Fruit fly (Drosophila melanogaster): ENCODE measurements around the gene CG14106.

DNA sequence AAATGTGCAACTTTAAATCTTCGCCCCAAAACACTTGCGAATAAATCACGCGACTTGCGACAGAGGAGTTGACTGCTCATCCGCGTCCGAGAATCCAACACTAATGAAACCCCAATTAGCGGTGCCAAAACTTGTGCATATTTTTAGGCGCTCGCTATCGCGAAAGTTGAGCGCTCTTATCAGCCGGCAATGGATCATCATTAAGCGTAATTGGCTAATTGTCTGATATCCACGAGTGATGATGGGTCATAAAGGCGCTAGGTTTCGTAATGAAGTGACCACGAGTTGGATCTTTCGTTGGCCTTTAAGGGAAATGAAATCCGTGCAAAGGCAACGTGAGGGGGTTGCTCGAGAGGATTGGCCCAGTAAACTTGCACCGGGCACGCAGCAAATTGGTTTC is 29.3 kb upstream of the CG14106 start:
- TF ChIP-seq EcR (GFP tag; optimal IDR thresholded peaks at IDR 0.05), result no peak
- no peak for TF ChIP-seq usp (GFP tag; optimal IDR thresholded peaks at IDR 0.05)
- no peak for TF ChIP-seq pan (optimal IDR thresholded peaks at IDR 0.05)
- no peak for TF ChIP-seq psq (optimal IDR thresholded peaks at IDR 0.05)
- TF ChIP-seq Dll (optimal IDR thresholded peaks at IDR 0.05), result no peak
- no peak for TF ChIP-seq CG8478 (optimal IDR thresholded peaks at IDR 0.05)
